Fruit fly (Drosophila melanogaster): Measurements from ENCODE around the gene Mettl2.
A peak's percentile ranks its signal among the peaks of the same experiment; 100 is the strongest.

DNA sequence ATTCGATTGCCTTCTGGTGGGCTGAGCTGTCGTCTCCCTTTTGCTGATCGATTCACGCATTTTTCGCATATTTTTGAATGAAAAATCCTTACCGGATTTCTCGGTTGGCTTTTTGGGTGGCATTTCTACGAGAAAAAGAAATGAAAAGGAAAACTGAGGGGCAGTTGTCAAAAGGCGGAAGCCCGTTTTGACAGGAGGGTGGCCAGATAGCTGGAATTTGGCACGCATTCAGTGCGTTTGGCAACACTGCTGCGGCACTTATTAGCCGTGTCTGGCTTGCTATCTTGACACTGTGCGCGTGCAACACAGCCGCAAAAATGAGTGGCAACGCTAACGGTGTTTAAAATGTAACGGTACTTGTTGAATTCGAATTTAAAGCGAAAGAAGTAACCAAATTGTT is 29.5 kb upstream of the Mettl2 start, which contains the start of gene RpL23A:
- TF ChIP-seq esn (GFP tag; optimal IDR thresholded peaks at IDR 0.05) (peak; percentile 91), dac (GFP tag; optimal IDR thresholded peaks at IDR 0.05) (peak; percentile 62), CG4318 (GFP tag; optimal IDR thresholded peaks at IDR 0.05) (no peak), CG8119 (GFP tag; IDR thresholded peaks at IDR 0.05) (no peak), Hr39 (GFP tag; optimal IDR thresholded peaks at IDR 0.05) (peak; percentile 88), CG10631 (GFP tag; optimal IDR thresholded peaks at IDR 0.05) (no peak), OdsH (GFP tag; optimal IDR thresholded peaks at IDR 0.05) (peak; percentile 79), Hr4 (GFP tag; optimal IDR thresholded peaks at IDR 0.05) (no peak), Eip78C (GFP tag) (peak; percentile 95), cyc (GFP tag; optimal IDR thresholded peaks at IDR 0.05) (peak; percentile 94), CG15336 (GFP tag; IDR thresholded peaks at IDR 0.05) (no peak), Eip93F (GFP tag; optimal IDR thresholded peaks at IDR 0.05) (no peak), Hr38 (GFP tag; optimal IDR thresholded peaks at IDR 0.05) (no peak)

Measured in whole organism, prepupa.